Fruit fly (Drosophila melanogaster): ENCODE results near the gene CG6428.

Gene CG6428

DNA sequence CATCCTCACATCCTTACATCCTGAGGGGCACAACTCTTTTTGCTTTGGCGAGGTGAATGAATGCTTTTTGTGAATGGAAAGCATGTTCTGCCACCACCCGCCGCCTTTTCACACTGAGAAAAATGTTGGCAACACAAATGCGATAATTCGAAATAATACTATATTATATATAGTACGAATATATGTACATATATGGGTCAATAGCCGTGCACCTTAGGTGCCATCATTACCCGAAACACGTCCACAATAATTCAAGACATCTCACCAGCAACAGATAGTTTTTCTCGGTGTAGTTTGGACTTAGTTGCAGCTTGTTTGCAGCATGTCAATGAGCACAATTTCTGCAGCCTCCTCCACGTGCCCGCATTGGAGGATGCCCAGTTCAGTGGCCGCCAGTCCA lies 36.8 kb downstream of the CG6428 start (continued):
- TF ChIP-seq CG11504 (tag; optimal IDR thresholded peaks at IDR 0.05) (peak; percentile 59), CG31441 (GFP tag; IDR thresholded peaks at IDR 0.05) (peak; percentile 45), schlank (tag; optimal IDR thresholded peaks at IDR 0.05) (no peak), CG8359 (GFP tag; optimal IDR thresholded peaks at IDR 0.05; ENCODE audit: borderline replicate concordance) (peak; percentile 26), Ada2b (GFP tag; IDR thresholded peaks at IDR 0.05) (peak; percentile 40; the same call in 1 of the 2 replicates), Fer3 (tag; optimal IDR thresholded peaks at IDR 0.05) (no peak), Camta (GFP tag; optimal IDR thresholded peaks at IDR 0.05) (no peak), Tbp (GFP tag; optimal IDR thresholded peaks at IDR 0.05) (no peak), CG4854 (GFP tag; optimal IDR thresholded peaks at IDR 0.05) (no peak), Optix (GFP tag; IDR thresholded peaks at IDR 0.05) (no peak), CG4424 (GFP tag; optimal IDR thresholded peaks at IDR 0.05) (no peak), kay (GFP tag; optimal IDR thresholded peaks at IDR 0.05) (no peak), CG18262 (tag; optimal IDR thresholded peaks at IDR 0.05) (peak; percentile 2), crc (GFP tag; optimal IDR thresholded peaks at IDR 0.05) (no peak), CG10959 (GFP tag; IDR thresholded peaks at IDR 0.05) (peak; percentile 14; the same call in 1 of the 2 replicates), NFAT (GFP tag; IDR thresholded peaks at IDR 0.05) (no peak), chm (GFP tag; IDR thresholded peaks at IDR 0.05) (no peak), MBD-R2 (GFP tag; IDR thresholded peaks at IDR 0.05) (no peak), inv (GFP tag; IDR thresholded peaks at IDR 0.05; ENCODE audit: partially characterized antibody) (no peak), CG3838 (GFP tag; optimal IDR thresholded peaks at IDR 0.05) (no peak), CrebB (tag; optimal IDR thresholded peaks at IDR 0.05) (no peak), ken (GFP tag; IDR thresholded peaks at IDR 0.05) (0 out of 3 replicates have a peak, but pooled peaks have one; percentile 24), slbo (GFP tag; IDR thresholded peaks at IDR 0.05) (peak; percentile 47; the same call in 1 of the 2 replicates), CG17912 (GFP tag; optimal IDR thresholded peaks at IDR 0.05) (no peak), phol (tag; optimal IDR thresholded peaks at IDR 0.05) (peak; percentile 42), z (GFP tag; IDR thresholded peaks at IDR 0.05) (no peak), CG8765 (GFP tag; IDR thresholded peaks at IDR 0.05) (no peak), CG31388 (GFP tag; optimal IDR thresholded peaks at IDR 0.05) (no peak), odd (GFP tag; optimal IDR thresholded peaks at IDR 0.05) (no peak), pzg (GFP tag; optimal IDR thresholded peaks at IDR 0.05) (no peak), Blimp-1 (GFP tag; optimal IDR thresholded peaks at IDR 0.05) (peak; percentile 35), lab (GFP tag; optimal IDR thresholded peaks at IDR 0.05) (peak; percentile 6), CG15601 (tag; optimal IDR thresholded peaks at IDR 0.05) (no peak), crol (GFP tag; IDR thresholded peaks at IDR 0.05) (no peak), CG30403 (GFP tag; optimal IDR thresholded peaks at IDR 0.05) (peak; percentile 16), Hmr (GFP tag; optimal IDR thresholded peaks at IDR 0.05) (no peak), CG10979 (tag; optimal IDR thresholded peaks at IDR 0.05) (peak; percentile 35), Atf-2 (GFP tag; optimal IDR thresholded peaks at IDR 0.05) (no peak), otp (GFP tag; IDR thresholded peaks at IDR 0.05) (no peak), CG34224 (GFP tag; IDR thresholded peaks at IDR 0.05; ENCODE audit: partially characterized antibody) (no peak), CG15269 (tag; optimal IDR thresholded peaks at IDR 0.05) (peak; percentile 11), run (tag; optimal IDR thresholded peaks at IDR 0.05) (no peak), so (GFP tag; IDR thresholded peaks at IDR 0.05) (no peak), Sox100B (GFP tag; optimal IDR thresholded peaks at IDR 0.05) (no peak), knrl (GFP tag; IDR thresholded peaks at IDR 0.05; ENCODE audit: partially characterized antibody) (no peak), yki (optimal IDR thresholded peaks at IDR 0.05) (no peak), Ssrp (tag; optimal IDR thresholded peaks at IDR 0.05) (peak; percentile 31), CG14710 (tag; optimal IDR thresholded peaks at IDR 0.05) (peak; percentile 11), bsh (GFP tag; optimal IDR thresholded peaks at IDR 0.05) (peak; percentile 36 to 51), ranshi (GFP tag; IDR thresholded peaks at IDR 0.05) (0 out of 2 replicates have a peak, but pooled peaks have one; percentile 33), CG8388 (GFP tag; optimal IDR thresholded peaks at IDR 0.05) (peak; percentile 28)
